Fruit fly (Drosophila melanogaster) whole organism, embryonic: ENCODE results near the gene CG12279.

Experiments used
- B-H2 ChIP-seq: fragments of 200-800 bp; sonication (Bioruptor generic); optimal IDR thresholded peaks from 2 replicates; lab custom pipeline; 2018; ENCODE audit warnings: missing biosample characterization, mild to moderate bottlenecking, missing genetic modification characterization
- CG10147 ChIP-seq: fragments of 200-800 bp; sonication (Bioruptor generic); optimal IDR thresholded peaks from 2 replicates; lab custom pipeline; 2019; ENCODE audit warnings: missing biosample characterization, mild to moderate bottlenecking, missing genetic modification characterization, moderate library complexity
- CG10267 ChIP-seq: fragments of 200-800 bp; sonication (Bioruptor generic); optimal IDR thresholded peaks from 2 replicates; lab custom pipeline; 2018; ENCODE audit warnings: missing biosample characterization, mild to moderate bottlenecking, missing genetic modification characterization, moderate library complexity
- CG10565 ChIP-seq: fragments of 200-800 bp; sonication (Bioruptor generic); optimal IDR thresholded peaks from 3 replicates; lab custom pipeline; 2016; ENCODE audit warnings: missing biosample characterization, mild to moderate bottlenecking, missing genetic modification characterization
- CG10979 ChIP-seq: fragments of 200-800 bp; sonication (Bioruptor generic); optimal IDR thresholded peaks from 2 replicates; lab custom pipeline; 2018; ENCODE audit warnings: missing biosample characterization, mild to moderate bottlenecking, missing genetic modification characterization, moderate library complexity
- CG12769 ChIP-seq: fragments of 200-800 bp; sonication (Bioruptor generic); optimal IDR thresholded peaks from 2 replicates; lab custom pipeline; 2019; ENCODE audit warnings: missing biosample characterization, mild to moderate bottlenecking, missing genetic modification characterization, moderate library complexity
- CG14710 ChIP-seq: fragments of 200-800 bp; sonication (Bioruptor generic); optimal IDR thresholded peaks from 3 replicates; lab custom pipeline; 2019; ENCODE audit warnings: missing biosample characterization, mild to moderate bottlenecking, missing genetic modification characterization, moderate library complexity
- CG1529 ChIP-seq: fragments of 200-800 bp; sonication (Bioruptor generic); optimal IDR thresholded peaks from 3 replicates; lab custom pipeline; 2018; ENCODE audit warnings: missing biosample characterization, missing genetic modification characterization
- CG16813 ChIP-seq: fragments of 200-800 bp; sonication (Bioruptor generic); IDR thresholded peaks from 3 replicates; pipeline ENCODE4 v1.3.6; 2022; ENCODE audit warnings: missing biosample characterization, missing genetic modification characterization; ENCODE audit not compliant: partially characterized antibody
- CG16815 ChIP-seq: fragments of 200-800 bp; sonication (Bioruptor generic); optimal IDR thresholded peaks from 3 replicates; lab custom pipeline; 2017; ENCODE audit warnings: missing biosample characterization, mild to moderate bottlenecking, missing genetic modification characterization
- CG2202 ChIP-seq: fragments of 200-800 bp; sonication (Bioruptor generic); optimal IDR thresholded peaks from 2 replicates; lab custom pipeline; 2018; ENCODE audit warnings: missing biosample characterization, mild to moderate bottlenecking, missing genetic modification characterization
- CG3163 ChIP-seq: fragments of 200-800 bp; sonication (Bioruptor generic); optimal IDR thresholded peaks from 3 replicates; lab custom pipeline; 2016; ENCODE audit warnings: missing biosample characterization, missing genetic modification characterization
- CG3847 ChIP-seq: fragments of 200-800 bp; sonication (Bioruptor generic); IDR thresholded peaks from 2 replicates; pipeline ENCODE4 v1.3.6; 2022; ENCODE audit warnings: missing biosample characterization, missing genetic modification characterization
- CG4282 ChIP-seq: fragments of 200-800 bp; sonication (Bioruptor generic); optimal IDR thresholded peaks from 2 replicates; lab custom pipeline; 2016; ENCODE audit warnings: missing biosample characterization, missing genetic modification characterization
- CG5180 ChIP-seq: fragments of 200-800 bp; sonication (Bioruptor generic); optimal IDR thresholded peaks from 3 replicates; lab custom pipeline; 2017; ENCODE audit warnings: missing biosample characterization, missing genetic modification characterization, mild to moderate bottlenecking, moderate library complexity, missing genetic modification reagents
- CG7271 ChIP-seq: fragments of 200-800 bp; sonication (Bioruptor generic); optimal IDR thresholded peaks from 2 replicates; lab custom pipeline; 2018; ENCODE audit warnings: missing biosample characterization, mild to moderate bottlenecking, missing genetic modification characterization, moderate library complexity
- CG8290 ChIP-seq, 3 experiments: fragments of 200-800 bp; sonication (Bioruptor generic); optimal IDR thresholded peaks; 2 replicates each; lab custom pipeline; 2016 to 2019; ENCODE audit warnings: missing biosample characterization in 3 of 3, missing genetic modification characterization in 3 of 3, mild to moderate bottlenecking in 2 of 3, moderate library complexity in 1 of 3
- CG9727 ChIP-seq: fragments of 200-800 bp; sonication (Bioruptor generic); optimal IDR thresholded peaks from 3 replicates; lab custom pipeline; 2017; ENCODE audit warnings: missing biosample characterization, mild to moderate bottlenecking, missing genetic modification characterization
- Chrac-16 ChIP-seq: fragments of 200-800 bp; sonication (Bioruptor generic); optimal IDR thresholded peaks from 3 replicates; lab custom pipeline; 2016; ENCODE audit warnings: missing biosample characterization, missing genetic modification characterization
- D ChIP-seq, 2 experiments: fragments of 200-800 bp in 1 of 2; fragments of >200 bp in 1 of 2; sonication (Bioruptor generic) in 1 of 2; optimal IDR thresholded peaks; 2 replicates in 1 of 2; 3 replicates in 1 of 2; lab custom pipeline; 2017; ENCODE audit warnings: mild to moderate bottlenecking in 1 of 2, missing biosample characterization in 1 of 2, missing genetic modification characterization in 1 of 2, missing genetic modification reagents in 1 of 2
- Dfd ChIP-seq, 2 experiments: fragments of >200 bp; optimal IDR thresholded peaks; 2 replicates each; lab custom pipeline; 2017; ENCODE audit warnings: missing biosample characterization in 2 of 2, missing genetic modification characterization in 2 of 2
- HHEX ChIP-seq: fragments of 200-800 bp; sonication (Bioruptor generic); optimal IDR thresholded peaks from 3 replicates; lab custom pipeline; 2017; ENCODE audit warnings: missing biosample characterization, mild to moderate bottlenecking, missing genetic modification characterization, missing genetic modification reagents
- HLH4C ChIP-seq: fragments of 200-800 bp; sonication (Bioruptor generic); IDR thresholded peaks from 3 replicates; pipeline ENCODE4 v1.3.6; 2022; ENCODE audit warnings: missing biosample characterization, missing genetic modification characterization; ENCODE audit not compliant: partially characterized antibody
- Lhr ChIP-seq: fragments of 200-800 bp; sonication (Bioruptor generic); optimal IDR thresholded peaks from 3 replicates; lab custom pipeline; 2017; ENCODE audit warnings: mild to moderate bottlenecking, missing biosample characterization, missing genetic modification reagents, missing genetic modification characterization
- Mes4 ChIP-seq: fragments of 200-800 bp; sonication (Bioruptor generic); optimal IDR thresholded peaks from 2 replicates; lab custom pipeline; 2016; ENCODE audit warnings: missing biosample characterization, missing genetic modification characterization
- NfI ChIP-seq: fragments of 200-800 bp; sonication (Bioruptor generic); optimal IDR thresholded peaks from 3 replicates; lab custom pipeline; 2018; ENCODE audit warnings: missing biosample characterization, mild to moderate bottlenecking, missing genetic modification characterization, moderate library complexity
- PHDP ChIP-seq: fragments of 200-800 bp; sonication (Bioruptor generic); optimal IDR thresholded peaks from 3 replicates; lab custom pipeline; 2018; ENCODE audit warnings: missing biosample characterization, mild to moderate bottlenecking, missing genetic modification characterization, moderate library complexity
- Ravus ChIP-seq: fragments of 200-800 bp; sonication (Bioruptor generic); IDR thresholded peaks from 2 replicates; pipeline ENCODE4 v1.3.6; 2022; ENCODE audit warnings: missing biosample characterization, missing genetic modification characterization
- Scr ChIP-seq: fragments of 200-800 bp; sonication (Bioruptor generic); IDR thresholded peaks from 2 replicates; pipeline ENCODE4 v1.3.6; 2022; ENCODE audit warnings: missing biosample characterization, missing genetic modification characterization; ENCODE audit not compliant: partially characterized antibody
- Ssrp ChIP-seq: fragments of 200-800 bp; sonication (Bioruptor generic); optimal IDR thresholded peaks from 2 replicates; lab custom pipeline; 2018; ENCODE audit warnings: missing biosample characterization, mild to moderate bottlenecking, missing genetic modification characterization, moderate library complexity
- Xbp1 ChIP-seq: fragments of 200-800 bp; sonication (Bioruptor generic); optimal IDR thresholded peaks from 3 replicates; lab custom pipeline; 2016; ENCODE audit warnings: missing biosample characterization, mild to moderate bottlenecking, missing genetic modification characterization
- aop ChIP-seq: fragments of 200-800 bp; sonication (Bioruptor generic); IDR thresholded peaks from 2 replicates; pipeline ENCODE4 v1.3.6; 2022; ENCODE audit warnings: missing biosample characterization, missing genetic modification characterization
- bbx ChIP-seq: fragments of 200-800 bp; sonication (Bioruptor generic); IDR thresholded peaks from 2 replicates; pipeline ENCODE4 v1.3.6; 2022; ENCODE audit warnings: missing biosample characterization, missing genetic modification characterization; ENCODE audit not compliant: partially characterized antibody
- cad ChIP-seq: fragments of >200 bp; optimal IDR thresholded peaks from 2 replicates; lab custom pipeline; 2017; ENCODE audit warnings: missing biosample characterization, missing genetic modification characterization
- cato ChIP-seq: fragments of 200-800 bp; sonication (Bioruptor generic); optimal IDR thresholded peaks from 2 replicates; lab custom pipeline; 2016; ENCODE audit warnings: missing biosample characterization, missing genetic modification characterization, borderline replicate concordance
- ci ChIP-seq: fragments of 200-800 bp; sonication (Bioruptor generic); IDR thresholded peaks from 3 replicates; pipeline ENCODE4 v1.3.6; 2022; ENCODE audit warnings: missing biosample characterization, missing genetic modification characterization
- crp ChIP-seq, 2 experiments: fragments of 200-800 bp; sonication (Bioruptor generic); optimal IDR thresholded peaks; 2 replicates in 1 of 2; 3 replicates in 1 of 2; lab custom pipeline; 2017; ENCODE audit warnings: missing biosample characterization in 2 of 2, missing genetic modification characterization in 2 of 2, mild to moderate bottlenecking in 1 of 2, moderate library complexity in 1 of 2
- dan ChIP-seq: fragments of 200-800 bp; sonication (Bioruptor generic); IDR thresholded peaks from 2 replicates; pipeline ENCODE4 v1.3.6; 2022; ENCODE audit warnings: missing biosample characterization, missing genetic modification characterization
- dmrt99B ChIP-seq: fragments of 200-800 bp; sonication (Bioruptor generic); optimal IDR thresholded peaks from 2 replicates; lab custom pipeline; 2018; ENCODE audit warnings: missing biosample characterization, mild to moderate bottlenecking, missing genetic modification characterization, moderate library complexity
- dpn ChIP-seq, 2 experiments: fragments of 200-800 bp; sonication (Bioruptor generic); optimal IDR thresholded peaks; 3 replicates each; lab custom pipeline; 2016; ENCODE audit warnings: missing biosample characterization in 2 of 2, missing genetic modification characterization in 2 of 2
- gcm2 ChIP-seq: fragments of 200-800 bp; sonication (Bioruptor generic); optimal IDR thresholded peaks from 2 replicates; lab custom pipeline; 2016; ENCODE audit warnings: missing biosample characterization, missing genetic modification characterization
- gsb ChIP-seq: fragments of 200-800 bp; sonication (Bioruptor generic); IDR thresholded peaks from 2 replicates; pipeline ENCODE4 v1.3.6; 2022; ENCODE audit warnings: missing biosample characterization, missing genetic modification characterization
- jing ChIP-seq: fragments of 200-800 bp; sonication (Bioruptor generic); optimal IDR thresholded peaks from 2 replicates; lab custom pipeline; 2018; ENCODE audit warnings: missing biosample characterization, mild to moderate bottlenecking, missing genetic modification characterization
- prd ChIP-seq, 3 experiments: fragments of >200 bp in 2 of 3; fragments of 200-800 bp in 1 of 3; sonication (Bioruptor generic) in 1 of 3; optimal IDR thresholded peaks in 2 of 3; IDR thresholded peaks in 1 of 3; 2 replicates in 2 of 3; 3 replicates in 1 of 3; pipeline versions ENCODE4 v1.3.6 to Lab custom; 2017 to 2022; ENCODE audit warnings: missing biosample characterization in 1 of 3, missing genetic modification characterization in 1 of 3
- pum ChIP-seq: fragments of 200-800 bp; sonication (Bioruptor generic); optimal IDR thresholded peaks from 2 replicates; lab custom pipeline; 2016; ENCODE audit warnings: missing biosample characterization, missing genetic modification characterization
- sd ChIP-seq: fragments of 200-800 bp; sonication (Bioruptor generic); optimal IDR thresholded peaks from 3 replicates; lab custom pipeline; 2018; ENCODE audit warnings: missing biosample characterization, mild to moderate bottlenecking, missing genetic modification characterization, moderate library complexity
- seq ChIP-seq: fragments of 200-800 bp; sonication (Bioruptor generic); IDR thresholded peaks from 2 replicates; pipeline ENCODE4 v1.3.6; 2022; ENCODE audit warnings: missing biosample characterization, missing genetic modification characterization
- so ChIP-seq: fragments of 200-800 bp; sonication (Bioruptor generic); IDR thresholded peaks from 3 replicates; pipeline ENCODE4 v1.3.6; 2022; ENCODE audit warnings: missing biosample characterization, missing genetic modification characterization
- trh ChIP-seq: fragments of 200-800 bp; sonication (Bioruptor generic); optimal IDR thresholded peaks from 2 replicates; lab custom pipeline; 2016; ENCODE audit warnings: missing biosample characterization, missing genetic modification characterization

CG12279 gene

DNA sequence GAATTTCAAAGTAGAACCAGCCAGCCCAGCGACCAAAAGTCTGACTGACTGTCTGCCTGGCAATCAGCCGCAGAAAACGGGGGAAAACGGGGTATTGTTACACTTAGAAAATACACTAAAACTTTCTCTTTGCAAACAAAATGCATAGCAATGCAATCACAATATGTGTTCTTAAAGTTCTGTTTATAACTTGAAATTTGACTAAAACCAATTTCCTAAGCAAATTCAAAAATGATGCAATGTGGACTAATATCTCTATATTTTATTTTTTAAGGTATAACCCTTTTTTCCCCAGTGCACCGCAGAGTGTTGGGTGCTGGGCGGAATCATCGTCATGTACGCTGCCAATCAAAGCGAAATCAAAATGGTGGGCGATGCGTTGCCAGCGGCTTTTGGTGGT is 46.1 kb downstream of the CG12279 start (continued):
- TF ChIP-seq CG3847 (GFP tag; lab: Robert Waterston, UW): no peak
- peak; percentile 54 for TF ChIP-seq dmrt99B
- no peak for TF ChIP-seq seq (GFP tag; lab: Robert Waterston, UW)
- TF ChIP-seq dan (GFP tag; lab: Robert Waterston, UW): no peak
- TF ChIP-seq B-H2: no peak
- no peak for TF ChIP-seq CG10147 (GFP tag; lab: Kevin White, UChicago)
- TF ChIP-seq Ravus (GFP tag; lab: Robert Waterston, UW): no peak
- TF ChIP-seq so (GFP tag; lab: Robert Waterston, UW): no peak
- no peak for TF ChIP-seq cad (GFP tag; lab: Kevin White, UChicago)
- TF ChIP-seq Mes4: no peak
- no peak for TF ChIP-seq trh (GFP tag; lab: Kevin White, UChicago)
- no peak for TF ChIP-seq Scr
- no peak for TF ChIP-seq CG8290 (GFP tag; optimal IDR thresholded peaks at IDR 0.05; lab: Kevin White, UChicago)
- no peak for TF ChIP-seq CG8290 (tag; optimal IDR thresholded peaks at IDR 0.05; lab: Kevin White, UChicago)
- TF ChIP-seq CG5180 (GFP tag; lab: Kevin White, UChicago): no peak
- no peak for TF ChIP-seq PHDP
- TF ChIP-seq jing (GFP tag; lab: Kevin White, UChicago): no peak
- no peak for TF ChIP-seq Lhr (GFP tag; lab: Kevin White, UChicago)
- peak; percentile 16 for TF ChIP-seq CG9727 (GFP tag; lab: Kevin White, UChicago)
- TF ChIP-seq CG1529 (GFP tag; lab: Kevin White, UChicago): no peak
- TF ChIP-seq HHEX (GFP tag; lab: Kevin White, UChicago): no peak
- TF ChIP-seq aop (GFP tag; lab: Robert Waterston, UW): no peak
- no peak for TF ChIP-seq sd
- no peak for TF ChIP-seq CG16815
- no peak for TF ChIP-seq CG3163 (GFP tag; lab: Kevin White, UChicago)
- no peak for TF ChIP-seq CG10565 (GFP tag; lab: Kevin White, UChicago)
- TF ChIP-seq gcm2 (GFP tag; lab: Kevin White, UChicago): no peak
- no peak for TF ChIP-seq CG10979 (tag; lab: Kevin White, UChicago)
- TF ChIP-seq CG2202 (tag; lab: Kevin White, UChicago): no peak
- no peak for TF ChIP-seq pum
- TF ChIP-seq prd (optimal IDR thresholded peaks at IDR 0.05; lab: Kevin White, UChicago): no peak
- 0 out of 3 replicates have a peak, but pooled peaks have one; percentile 17 for TF ChIP-seq prd (GFP tag; IDR thresholded peaks at IDR 0.05; lab: Robert Waterston, UW)
- no peak for TF ChIP-seq CG16813
- peak; percentile 8 for TF ChIP-seq dpn (GFP tag; optimal IDR thresholded peaks at IDR 0.05; lab: Kevin White, UChicago)
- TF ChIP-seq gsb: no peak
- TF ChIP-seq ci (GFP tag; lab: Robert Waterston, UW): no peak
- no peak for TF ChIP-seq CG10267
- TF ChIP-seq Xbp1 (GFP tag; lab: Kevin White, UChicago): peak; percentile 30
- TF ChIP-seq CG14710 (tag; lab: Kevin White, UChicago): no peak
- TF ChIP-seq Ssrp (tag; lab: Kevin White, UChicago): no peak
- no peak for TF ChIP-seq cato
- TF ChIP-seq Chrac-16 (GFP tag; lab: Kevin White, UChicago): no peak
- TF ChIP-seq Dfd (GFP tag; optimal IDR thresholded peaks at IDR 0.05; lab: Kevin White, UChicago): no peak
- TF ChIP-seq HLH4C: no peak
- no peak for TF ChIP-seq crp (GFP tag; optimal IDR thresholded peaks at IDR 0.05; lab: Kevin White, UChicago)
- no peak for TF ChIP-seq CG12769
- no peak for TF ChIP-seq D (optimal IDR thresholded peaks at IDR 0.05; lab: Kevin White, UChicago)
- TF ChIP-seq D (GFP tag; optimal IDR thresholded peaks at IDR 0.05; lab: Kevin White, UChicago): no peak
- no peak for TF ChIP-seq CG4282 (GFP tag; lab: Kevin White, UChicago)
- TF ChIP-seq CG7271 (tag; lab: Kevin White, UChicago): no peak
- no peak for TF ChIP-seq bbx
- TF ChIP-seq NfI (GFP tag; lab: Kevin White, UChicago): no peak
